Worm (Caenorhabditis elegans) whole organism, midembryonic: ENCODE data around the gene rad-54.B.

Experiments
- T22C8.4 ChIP-seq: fragments of 200-800 bp; sonication (Bioruptor generic); IDR thresholded peaks from 2 replicates; pipeline ENCODE4 v1.3.6; 2022; ENCODE audit warnings: missing genetic modification characterization, missing compliant biosample characterization
- cog-1 ChIP-seq: sonication (generic microtip); optimal IDR thresholded peaks from 2 replicates; lab custom pipeline; 2016; ENCODE audit warnings: missing genetic modification characterization, missing compliant biosample characterization
- flt-1 ChIP-seq: fragments of 200-800 bp; sonication (Bioruptor generic); IDR thresholded peaks from 2 replicates; pipeline ENCODE4 v1.3.6; 2022; ENCODE audit warnings: missing genetic modification characterization, missing compliant biosample characterization
- klf-2 ChIP-seq: fragments of 200-800 bp; sonication (Bioruptor generic); conservative IDR thresholded peaks from 2 replicates; pipeline ENCODE4 v1.3.6; 2022; ENCODE audit warnings: missing genetic modification reagents, missing genetic modification characterization, missing compliant biosample characterization
- med-1 ChIP-seq: sonication (generic microtip); optimal IDR thresholded peaks from 2 replicates; lab custom pipeline; 2017; ENCODE audit warnings: missing genetic modification characterization, mild to moderate bottlenecking, missing compliant biosample characterization, antibody characterized with exemption, missing genetic modification reagents; ENCODE audit not compliant: insufficient read depth
- tab-1 ChIP-seq: fragments of 200-800 bp; sonication (Bioruptor generic); IDR thresholded peaks from 2 replicates; pipeline ENCODE4 v1.3.6; 2022; ENCODE audit warnings: missing genetic modification characterization, missing compliant biosample characterization
- ztf-23 ChIP-seq: fragments of 200-800 bp; sonication (Bioruptor generic); IDR thresholded peaks from 2 replicates; pipeline ENCODE4 v1.3.6; 2022; ENCODE audit warnings: missing genetic modification reagents, missing genetic modification characterization, missing compliant biosample characterization
- ztf-29 ChIP-seq: fragments of 200-800 bp; sonication (Bioruptor generic); IDR thresholded peaks from 2 replicates; pipeline ENCODE4 v1.3.6; 2022; ENCODE audit warnings: missing genetic modification reagents, missing genetic modification characterization, missing compliant biosample characterization

- TF ChIP-seq T22C8.4 (no peak), klf-2 (GFP tag; lab: Robert Waterston, UW) (no peak), ztf-29 (GFP tag; lab: Robert Waterston, UW) (no peak), cog-1 (tag; lab: Kevin White, UChicago) (no peak), med-1 (GFP tag; lab: Kevin White, UChicago) (no peak), flt-1 (GFP tag; lab: Robert Waterston, UW) (no peak), tab-1 (GFP tag; lab: Robert Waterston, UW) (no peak), ztf-23 (GFP tag; lab: Robert Waterston, UW) (no peak)
Observed at ce11 chrIV:16920041-16920440, 29.8 kb upstream of the rad-54.B start, which contains the start of gene nep-23.
